Worm (Caenorhabditis elegans): ENCODE data around the gene F55G11.1.

- no peak for TF ChIP-seq hlh-30 (tag; optimal IDR thresholded peaks at IDR 0.05; ENCODE audit: insufficient read depth)
- TF ChIP-seq skn-1 (tag; optimal IDR thresholded peaks at IDR 0.05): no peak
Measured at ce11 chrIV:12960136-12960535, 13.7 kb upstream of the F55G11.1 start, which contains the start of gene F55G11.7.
